Fruit fly (Drosophila melanogaster) whole organism, embryonic: ENCODE measurements around the gene Ran-like.

ENCODE experiments used
- ATbp ChIP-seq: fragments of 200-800 bp; sonication (Bioruptor generic); optimal IDR thresholded peaks from 2 replicates; lab custom pipeline; 2017; ENCODE audit warnings: missing biosample characterization, mild to moderate bottlenecking, missing genetic modification characterization, missing genetic modification reagents
- Ada2b ChIP-seq: fragments of 200-800 bp; sonication (Bioruptor generic); IDR thresholded peaks from 2 replicates; pipeline ENCODE4 v1.3.6; 2022; ENCODE audit warnings: missing biosample characterization, missing genetic modification characterization
- B-H1 ChIP-seq: fragments of 200-800 bp; sonication (Bioruptor generic); IDR thresholded peaks from 3 replicates; pipeline ENCODE4 v1.3.6; 2022; ENCODE audit warnings: missing biosample characterization, missing genetic modification characterization
- CG10147 ChIP-seq: fragments of 200-800 bp; sonication (Bioruptor generic); optimal IDR thresholded peaks from 2 replicates; lab custom pipeline; 2019; ENCODE audit warnings: missing biosample characterization, mild to moderate bottlenecking, missing genetic modification characterization, moderate library complexity
- CG10274 ChIP-seq: fragments of 200-800 bp; sonication (Bioruptor generic); optimal IDR thresholded peaks from 3 replicates; lab custom pipeline; 2017; ENCODE audit warnings: missing biosample characterization, mild to moderate bottlenecking, missing genetic modification characterization
- CG10979 ChIP-seq: fragments of 200-800 bp; sonication (Bioruptor generic); optimal IDR thresholded peaks from 2 replicates; lab custom pipeline; 2018; ENCODE audit warnings: missing biosample characterization, mild to moderate bottlenecking, missing genetic modification characterization, moderate library complexity
- CG11085 ChIP-seq: fragments of 200-800 bp; sonication (Bioruptor generic); IDR thresholded peaks from 2 replicates; pipeline ENCODE4 v1.3.6; 2022; ENCODE audit warnings: missing biosample characterization, missing genetic modification characterization
- CG12155 ChIP-seq: fragments of 200-800 bp; sonication (Bioruptor generic); optimal IDR thresholded peaks from 3 replicates; lab custom pipeline; 2016; ENCODE audit warnings: missing biosample characterization, missing genetic modification characterization
- CG16779 ChIP-seq: fragments of 200-800 bp; sonication (Bioruptor generic); IDR thresholded peaks from 2 replicates; pipeline ENCODE4 v1.3.6; 2022; ENCODE audit warnings: missing biosample characterization, missing genetic modification characterization
- CG16863 ChIP-seq: fragments of 200-800 bp; sonication (Bioruptor generic); optimal IDR thresholded peaks from 3 replicates; lab custom pipeline; 2016; ENCODE audit warnings: missing biosample characterization, missing genetic modification characterization
- CG1792 ChIP-seq: fragments of 200-800 bp; sonication (Bioruptor generic); optimal IDR thresholded peaks from 2 replicates; lab custom pipeline; 2016; ENCODE audit warnings: missing biosample characterization, missing genetic modification characterization
- CG18011 ChIP-seq: fragments of 200-800 bp; sonication (Bioruptor generic); optimal IDR thresholded peaks from 2 replicates; lab custom pipeline; 2017; ENCODE audit warnings: missing biosample characterization, missing genetic modification characterization, mild to moderate bottlenecking, moderate library complexity, missing genotype
- CG18262 ChIP-seq: fragments of 200-800 bp; optimal IDR thresholded peaks from 3 replicates; lab custom pipeline; 2019; ENCODE audit warnings: missing biosample characterization, mild to moderate bottlenecking, missing genetic modification characterization, moderate library complexity
- CG18619 ChIP-seq: fragments of 200-800 bp; sonication (Bioruptor generic); optimal IDR thresholded peaks from 3 replicates; lab custom pipeline; 2017; ENCODE audit warnings: missing biosample characterization, mild to moderate bottlenecking, missing genetic modification characterization
- CG18764 ChIP-seq: fragments of 200-800 bp; sonication (Bioruptor generic); optimal IDR thresholded peaks from 3 replicates; lab custom pipeline; 2016; ENCODE audit warnings: missing biosample characterization, missing genetic modification characterization
- CG3163 ChIP-seq: fragments of 200-800 bp; sonication (Bioruptor generic); optimal IDR thresholded peaks from 3 replicates; lab custom pipeline; 2016; ENCODE audit warnings: missing biosample characterization, missing genetic modification characterization
- CG32532 ChIP-seq: fragments of 200-800 bp; sonication (Bioruptor generic); IDR thresholded peaks from 2 replicates; pipeline ENCODE4 v1.3.6; 2022; ENCODE audit warnings: missing biosample characterization, missing genetic modification characterization
- CG3407 ChIP-seq: fragments of 200-800 bp; sonication (Bioruptor generic); optimal IDR thresholded peaks from 2 replicates; lab custom pipeline; 2018; ENCODE audit warnings: missing biosample characterization, mild to moderate bottlenecking, missing genetic modification characterization
- CG3726 ChIP-seq: fragments of 200-800 bp; sonication (Bioruptor generic); IDR thresholded peaks from 3 replicates; pipeline ENCODE4, ENCODE4 v1.3.6; 2022; ENCODE audit warnings: missing biosample characterization, missing genetic modification characterization
- CG4360 ChIP-seq: fragments of 200-800 bp; sonication (Bioruptor generic); IDR thresholded peaks from 2 replicates; pipeline ENCODE4 v1.3.6; 2022; ENCODE audit warnings: missing biosample characterization, missing genetic modification characterization
- CG6254 ChIP-seq: fragments of 200-800 bp; sonication (Bioruptor generic); optimal IDR thresholded peaks from 3 replicates; lab custom pipeline; 2017; ENCODE audit warnings: mild to moderate bottlenecking, missing biosample characterization, missing genetic modification reagents, missing genetic modification characterization
- CG7556 ChIP-seq: fragments of 200-800 bp; sonication (Bioruptor generic); optimal IDR thresholded peaks from 2 replicates; lab custom pipeline; 2017; ENCODE audit warnings: missing biosample characterization, mild to moderate bottlenecking, missing genetic modification characterization
- CG8281 ChIP-seq: fragments of 200-800 bp; sonication (Bioruptor generic); optimal IDR thresholded peaks from 2 replicates; lab custom pipeline; 2018; ENCODE audit warnings: missing biosample characterization, mild to moderate bottlenecking, missing genetic modification characterization, moderate library complexity
- D ChIP-seq, 2 experiments: fragments of 200-800 bp in 1 of 2; fragments of >200 bp in 1 of 2; sonication (Bioruptor generic) in 1 of 2; optimal IDR thresholded peaks; 2 replicates in 1 of 2; 3 replicates in 1 of 2; lab custom pipeline; 2017; ENCODE audit warnings: mild to moderate bottlenecking in 1 of 2, missing biosample characterization in 1 of 2, missing genetic modification characterization in 1 of 2, missing genetic modification reagents in 1 of 2
- GATAe ChIP-seq: fragments of 200-800 bp; sonication (Bioruptor generic); conservative IDR thresholded peaks from 2 replicates; pipeline ENCODE4 v1.3.6; 2022; ENCODE audit warnings: missing biosample characterization, missing genetic modification characterization
- Gsc ChIP-seq: fragments of 200-800 bp; sonication (Bioruptor generic); IDR thresholded peaks from 2 replicates; pipeline ENCODE4 v1.3.6; 2022; ENCODE audit warnings: missing biosample characterization, missing genetic modification characterization
- Pdp1 ChIP-seq, 2 experiments: fragments of 200-800 bp; sonication (Bioruptor generic); optimal IDR thresholded peaks; 3 replicates each; lab custom pipeline; 2016; ENCODE audit warnings: missing biosample characterization in 2 of 2, missing genetic modification characterization in 2 of 2, mild to moderate bottlenecking in 1 of 2, moderate library complexity in 1 of 2
- Rfx ChIP-seq: fragments of 200-800 bp; sonication (Bioruptor generic); IDR thresholded peaks from 2 replicates; pipeline ENCODE4 v1.3.6; 2022; ENCODE audit warnings: missing biosample characterization, missing genetic modification characterization
- Sry-δ ChIP-seq: fragments of 200-800 bp; sonication (Bioruptor generic); optimal IDR thresholded peaks from 2 replicates; lab custom pipeline; 2016; ENCODE audit warnings: missing biosample characterization, missing genetic modification characterization
- Ssrp ChIP-seq: fragments of 200-800 bp; sonication (Bioruptor generic); optimal IDR thresholded peaks from 2 replicates; lab custom pipeline; 2018; ENCODE audit warnings: missing biosample characterization, mild to moderate bottlenecking, missing genetic modification characterization, moderate library complexity
- al ChIP-seq: fragments of 200-800 bp; sonication (Bioruptor generic); IDR thresholded peaks from 2 replicates; pipeline ENCODE4 v1.3.6; 2022; ENCODE audit warnings: missing biosample characterization, missing genetic modification characterization
- btn ChIP-seq: fragments of 200-800 bp; sonication (Bioruptor generic); optimal IDR thresholded peaks from 2 replicates; lab custom pipeline; 2016; ENCODE audit warnings: missing biosample characterization, missing genetic modification characterization
- caup ChIP-seq: fragments of 200-800 bp; sonication (Bioruptor generic); optimal IDR thresholded peaks from 3 replicates; lab custom pipeline; 2017; ENCODE audit warnings: missing biosample characterization, mild to moderate bottlenecking, missing genetic modification characterization, moderate library complexity; ENCODE audit not compliant: severe bottlenecking
- cg ChIP-seq: fragments of 200-800 bp; sonication (Bioruptor generic); optimal IDR thresholded peaks from 3 replicates; lab custom pipeline; 2019; ENCODE audit warnings: missing biosample characterization, mild to moderate bottlenecking, missing genetic modification characterization, moderate library complexity
- da ChIP-seq: fragments of 200-800 bp; sonication (Bioruptor generic); optimal IDR thresholded peaks from 2 replicates; lab custom pipeline; 2016; ENCODE audit warnings: missing biosample characterization, missing genetic modification characterization
- dan ChIP-seq: fragments of 200-800 bp; sonication (Bioruptor generic); IDR thresholded peaks from 2 replicates; pipeline ENCODE4 v1.3.6; 2022; ENCODE audit warnings: missing biosample characterization, missing genetic modification characterization
- gce ChIP-seq: fragments of 200-800 bp; sonication (Bioruptor generic); IDR thresholded peaks from 3 replicates; pipeline ENCODE4 v1.3.6; 2022; ENCODE audit warnings: missing biosample characterization, missing genetic modification characterization
- lab ChIP-seq: fragments of 200-800 bp; sonication (Bioruptor generic); optimal IDR thresholded peaks from 3 replicates; lab custom pipeline; 2017; ENCODE audit warnings: missing biosample characterization, missing genetic modification characterization, mild to moderate bottlenecking, moderate library complexity, missing genetic modification reagents
- maf-S ChIP-seq: fragments of 200-800 bp; sonication (Bioruptor generic); optimal IDR thresholded peaks from 2 replicates; lab custom pipeline; 2016; ENCODE audit warnings: missing biosample characterization, missing genetic modification characterization
- nmo ChIP-seq: fragments of 200-800 bp; sonication (Bioruptor generic); optimal IDR thresholded peaks from 2 replicates; lab custom pipeline; 2018; ENCODE audit warnings: missing biosample characterization, mild to moderate bottlenecking, missing genetic modification characterization, moderate library complexity
- rib ChIP-seq: fragments of 200-800 bp; sonication (Bioruptor generic); IDR thresholded peaks from 2 replicates; pipeline ENCODE4 v1.3.6; 2022; ENCODE audit warnings: missing biosample characterization, missing genetic modification characterization
- sna ChIP-seq: fragments of 200-800 bp; sonication (Bioruptor generic); IDR thresholded peaks from 2 replicates; pipeline ENCODE4 v1.3.6; 2022; ENCODE audit warnings: missing biosample characterization, missing genetic modification characterization; ENCODE audit not compliant: partially characterized antibody
- unpg ChIP-seq: fragments of 200-800 bp; sonication (Bioruptor generic); optimal IDR thresholded peaks from 3 replicates; lab custom pipeline; 2018; ENCODE audit warnings: missing biosample characterization, mild to moderate bottlenecking, missing genetic modification characterization, moderate library complexity
- vfl ChIP-seq: fragments of 200-800 bp; sonication (Bioruptor generic); optimal IDR thresholded peaks from 2 replicates; lab custom pipeline; 2016; ENCODE audit warnings: missing biosample characterization, missing genetic modification characterization

Ran-like gene

dm6 chr3L:15534274-15535227, 49.3 kb upstream of the Ran-like start (continued):
- TF ChIP-seq CG8281 (tag; lab: Kevin White, UChicago) (no peak), CG18764 (no peak), vfl (GFP tag; lab: Kevin White, UChicago) (peak; percentile 23), btn (GFP tag; lab: Kevin White, UChicago) (peak; percentile 38), CG3407 (GFP tag; lab: Kevin White, UChicago) (peak; percentile 38), Rfx (GFP tag; lab: Robert Waterston, UW) (no peak; the same call in 1 of the 2 replicates), CG16779 (GFP tag; lab: Robert Waterston, UW) (no peak), CG6254 (GFP tag; lab: Kevin White, UChicago) (no peak), CG32532 (GFP tag; lab: Robert Waterston, UW) (peak; percentile 35; the same call in 1 of the 2 replicates), cg (no peak), caup (GFP tag; lab: Kevin White, UChicago) (peak; percentile 44), CG11085 (GFP tag; lab: Robert Waterston, UW) (no peak), gce (GFP tag; lab: Robert Waterston, UW) (no peak), CG1792 (GFP tag; lab: Kevin White, UChicago) (peak; percentile 13)

dm6 chr3L:15533402-15534129, 48.4 kb upstream of the Ran-like start:
- TF ChIP-seq ATbp (GFP tag; lab: Kevin White, UChicago) (peak; percentile 36), CG3163 (GFP tag; lab: Kevin White, UChicago) (peak; percentile 16), nmo (GFP tag; lab: Kevin White, UChicago) (peak; percentile 32), rib (GFP tag; lab: Robert Waterston, UW) (no peak), maf-S (GFP tag; lab: Kevin White, UChicago) (no peak), Sry-δ (GFP tag; lab: Kevin White, UChicago) (peak; percentile 2), B-H1 (GFP tag; lab: Robert Waterston, UW) (no peak), unpg (GFP tag; lab: Kevin White, UChicago) (peak; percentile 41), sna (GFP tag; lab: Robert Waterston, UW) (no peak), al (GFP tag; lab: Robert Waterston, UW) (peak; percentile 24; the same call in 1 of the 2 replicates), dan (GFP tag; lab: Robert Waterston, UW) (no peak), CG18619 (GFP tag; lab: Kevin White, UChicago) (no peak), CG3726 (GFP tag; lab: Robert Waterston, UW) (0 out of 3 replicates have a peak, but pooled peaks have one; percentile 58), D (optimal IDR thresholded peaks at IDR 0.05; lab: Kevin White, UChicago) (no peak), D (GFP tag; optimal IDR thresholded peaks at IDR 0.05; lab: Kevin White, UChicago) (no peak), CG18011 (no peak), CG8281 (tag; lab: Kevin White, UChicago) (peak; percentile 11), CG10979 (peak; percentile 39), lab (GFP tag; lab: Kevin White, UChicago) (peak; percentile 61), CG18262 (tag; lab: Kevin White, UChicago) (peak; percentile 30), Gsc (GFP tag; lab: Robert Waterston, UW) (no peak), Pdp1 (GFP tag; optimal IDR thresholded peaks at IDR 0.05; lab: Kevin White, UChicago) (peak; percentile 41 to 79), CG10147 (GFP tag; lab: Kevin White, UChicago) (no peak), da (GFP tag; lab: Kevin White, UChicago) (no peak), CG1792 (GFP tag; lab: Kevin White, UChicago) (peak; percentile 29), CG12155 (GFP tag; lab: Kevin White, UChicago) (peak; percentile 1), CG16863 (GFP tag; lab: Kevin White, UChicago) (peak; percentile 27), Ssrp (tag; lab: Kevin White, UChicago) (peak; percentile 40), CG7556 (GFP tag; lab: Kevin White, UChicago) (no peak), GATAe (GFP tag; lab: Robert Waterston, UW) (no peak), Ada2b (GFP tag; lab: Robert Waterston, UW) (peak; percentile 33; the same call in 1 of the 2 replicates), CG4360 (GFP tag; lab: Robert Waterston, UW) (0 out of 2 replicates have a peak, but pooled peaks have one; percentile 26), CG10274 (peak; percentile 99)
